Worm (Caenorhabditis elegans): ENCODE data around the gene C13B9.2.

The C13B9.2 gene

ce11 chrIII:6619952-6620351, at the start of gene C13B9.2:
TSS of gene C13B9.2 (plus strand) at chrIII:6620252.
- TF ChIP-seq fkh-6 (tag; optimal IDR thresholded peaks at IDR 0.05) (no peak), npax-4 (tag; optimal IDR thresholded peaks at IDR 0.05) (no peak), K02D7.2 (tag; optimal IDR thresholded peaks at IDR 0.05) (no peak), dmd-4 (tag; optimal IDR thresholded peaks at IDR 0.05; ENCODE audit: borderline replicate concordance) (no peak), ttx-3 (tag; optimal IDR thresholded peaks at IDR 0.05) (no peak)

- TF ChIP-seq elt-2 (tag; optimal IDR thresholded peaks at IDR 0.05) (no peak), dve-1 (tag; optimal IDR thresholded peaks at IDR 0.05) (no peak), pax-1 (tag; optimal IDR thresholded peaks at IDR 0.05) (no peak), ceh-2 (tag; optimal IDR thresholded peaks at IDR 0.05) (no peak), C38D4.7 (GFP tag; optimal IDR thresholded peaks at IDR 0.05) (no peak), pag-3 (tag; optimal IDR thresholded peaks at IDR 0.05; ENCODE audit: borderline replicate concordance) (no peak), rnt-1 (tag; optimal IDR thresholded peaks at IDR 0.05) (no peak), Y22D7AL.16 (tag; optimal IDR thresholded peaks at IDR 0.05) (no peak), K09A11.1 (tag; optimal IDR thresholded peaks at IDR 0.05; ENCODE audit: insufficient read depth) (no peak), pat-9 (tag; optimal IDR thresholded peaks at IDR 0.05) (no peak), ref-2 (tag; optimal IDR thresholded peaks at IDR 0.05) (no peak)
Measured at ce11 chrIII:6577159-6577558, 42.9 kb upstream of the C13B9.2 start.

DNA sequence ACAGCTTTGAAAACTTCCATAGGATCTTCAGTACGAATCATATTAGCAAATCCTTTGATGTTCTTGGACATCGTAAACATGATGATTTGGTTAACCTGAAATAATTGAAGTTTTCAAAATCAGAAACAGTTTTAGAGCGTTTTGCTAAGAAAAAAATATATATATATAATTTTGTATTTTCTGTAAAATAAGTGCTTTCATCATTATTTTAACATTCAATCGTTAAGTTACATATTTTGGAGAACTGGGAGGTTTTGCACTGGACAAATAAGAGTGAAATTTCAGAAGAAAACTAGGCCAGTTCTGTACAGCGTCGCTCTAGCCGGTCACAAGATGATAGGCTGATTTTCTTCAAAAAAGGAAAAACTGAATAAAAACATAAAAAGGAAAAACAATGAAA, 41.5 kb upstream of the C13B9.2 start, which contains the start of gene F27B3.6:
Gene F27B3.6, minus strand, starts transcription at position 101 of the 400 bp plus-strand sequence.
- no peak for TF ChIP-seq ceh-22 (tag; optimal IDR thresholded peaks at IDR 0.05)
- TF ChIP-seq hlh-15 (tag; optimal IDR thresholded peaks at IDR 0.05): no peak
- TF ChIP-seq ceh-48 (tag; optimal IDR thresholded peaks at IDR 0.05): no peak
- no peak for TF ChIP-seq ceh-9 (tag; optimal IDR thresholded peaks at IDR 0.05)
- no peak for TF ChIP-seq npax-4 (tag; optimal IDR thresholded peaks at IDR 0.05)
- no peak for TF ChIP-seq ceh-19 (GFP tag; optimal IDR thresholded peaks at IDR 0.05)
- no peak for TF ChIP-seq unc-3 (GFP tag; conservative IDR thresholded peaks at IDR 0.05)
- no peak for TF ChIP-seq unc-3 (tag; optimal IDR thresholded peaks at IDR 0.05)
- TF ChIP-seq ztf-16 (tag; optimal IDR thresholded peaks at IDR 0.05): no peak

- TF ChIP-seq pqm-1 (tag; optimal IDR thresholded peaks at IDR 0.05) (no peak), hlh-6 (tag; optimal IDR thresholded peaks at IDR 0.05) (no peak)
Measured at ce11 chrIII:6579398-6579797, 40.7 kb upstream of the C13B9.2 start, which contains the start of gene F27B3.8. TSS of gene F27B3.8 (plus strand) at chrIII:6579698.

- TF ChIP-seq ceh-45 (GFP tag; IDR thresholded peaks at IDR 0.05) (no peak), zip-5 (tag; optimal IDR thresholded peaks at IDR 0.05) (no peak), nhr-232 (tag; optimal IDR thresholded peaks at IDR 0.05) (no peak), elt-4 (tag; optimal IDR thresholded peaks at IDR 0.05) (no peak), lin-11 (tag; optimal IDR thresholded peaks at IDR 0.05) (no peak), che-1 (tag; optimal IDR thresholded peaks at IDR 0.05) (no peak), unc-86 (tag; optimal IDR thresholded peaks at IDR 0.05) (no peak), npax-4 (tag; optimal IDR thresholded peaks at IDR 0.05) (no peak), K09A11.1 (tag; optimal IDR thresholded peaks at IDR 0.05; ENCODE audit: insufficient read depth) (no peak), gmeb-2 (tag; optimal IDR thresholded peaks at IDR 0.05) (no peak), ceh-9 (tag; optimal IDR thresholded peaks at IDR 0.05) (no peak), hlh-30 (tag; optimal IDR thresholded peaks at IDR 0.05; ENCODE audit: insufficient read depth) (no peak), ref-2 (tag; optimal IDR thresholded peaks at IDR 0.05) (no peak), K02D7.2 (tag; optimal IDR thresholded peaks at IDR 0.05) (no peak), syd-9 (tag; optimal IDR thresholded peaks at IDR 0.05) (no peak)
Measured at ce11 chrIII:6581585-6581984, 38.5 kb upstream of the C13B9.2 start, which contains the start of gene acr-21. TSS of gene acr-21 (plus strand) at chrIII:6581885.

Data from whole organism, late embryonic.